Worm (Caenorhabditis elegans): ENCODE data around the gene W10D9.1.

Gene W10D9.1

DNA sequence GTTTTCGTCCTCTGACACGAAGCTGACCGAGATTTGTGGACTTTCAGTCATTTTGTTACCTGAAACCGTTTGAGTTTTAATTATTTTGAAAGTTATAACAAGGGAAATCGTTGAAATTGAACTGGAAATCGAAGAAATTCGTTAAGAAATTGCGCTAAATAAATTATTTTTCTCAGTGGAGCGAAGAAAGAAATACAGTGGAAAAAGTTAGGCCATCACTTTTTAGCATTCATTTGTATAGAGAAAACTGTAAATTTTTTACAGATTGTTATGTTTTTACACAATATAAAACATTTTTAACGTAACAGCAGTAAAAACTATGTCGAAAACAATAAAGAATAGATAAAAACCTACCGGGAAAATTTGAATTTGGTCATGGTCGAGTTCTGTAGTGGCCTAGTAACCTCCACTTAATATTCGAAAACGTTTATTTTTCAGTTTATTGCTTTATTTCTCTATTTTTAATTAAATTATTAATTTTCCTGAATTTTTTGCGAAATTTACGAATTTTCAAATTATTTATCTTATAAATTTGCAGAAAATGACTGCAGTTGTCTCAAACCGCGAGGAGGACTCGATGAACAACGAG, 29.7 kb downstream of the W10D9.1 start, which contains the start of the genes gldi-1 and prp-21:
Gene gldi-1, minus strand, starts transcription at position 51 of the 589 bp plus-strand sequence.
Gene prp-21, plus strand, starts transcription at position 539 of the 589 bp plus-strand sequence.
- TF ChIP-seq lin-13 (GFP tag; optimal IDR thresholded peaks at IDR 0.05) (peak; percentile 12), unc-55 (GFP tag; optimal IDR thresholded peaks at IDR 0.05) (peak; percentile 60), sma-9 (GFP tag; optimal IDR thresholded peaks at IDR 0.05) (no peak), sma-9 (tag; optimal IDR thresholded peaks at IDR 0.05) (no peak), lsy-2 (tag; optimal IDR thresholded peaks at IDR 0.05) (peak in 1 of 2 experiments; percentile 54), C34F6.9 (tag; optimal IDR thresholded peaks at IDR 0.05) (peak; percentile 65), crh-2 (tag; optimal IDR thresholded peaks at IDR 0.05) (peak; percentile 34), nhr-77 (tag; optimal IDR thresholded peaks at IDR 0.05) (no peak), gmeb-1 (tag; optimal IDR thresholded peaks at IDR 0.05) (peak; percentile 11), sem-4 (tag; optimal IDR thresholded peaks at IDR 0.05) (no peak), nhr-25 (tag; optimal IDR thresholded peaks at IDR 0.05) (no peak)

DNA sequence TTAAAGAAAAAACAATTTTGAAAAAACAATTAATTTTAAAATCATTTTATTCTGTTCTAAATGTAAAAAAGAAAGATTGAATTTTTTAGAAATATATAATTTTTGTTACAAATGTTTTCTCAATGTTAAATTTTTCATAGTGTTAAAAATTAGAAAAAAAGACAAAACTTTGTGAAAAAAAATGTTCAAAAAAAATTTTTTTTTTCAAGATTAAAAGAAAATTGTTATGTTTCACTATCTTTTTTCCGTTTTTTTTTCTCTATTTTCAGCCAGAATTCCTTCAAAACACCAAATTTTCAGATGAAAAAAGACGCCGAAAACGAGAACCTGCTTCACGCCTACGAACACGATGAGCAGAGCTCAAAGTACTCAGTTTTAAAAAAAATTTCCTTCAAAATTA, 40.4 kb downstream of the W10D9.1 start, which contains the start of gene sms-5:
Gene sms-5, plus strand, starts transcription at position 301 of the 400 bp plus-strand sequence.
- TF ChIP-seq nhr-10 (tag; optimal IDR thresholded peaks at IDR 0.05) = no peak
- TF ChIP-seq blmp-1 (tag; optimal IDR thresholded peaks at IDR 0.05; ENCODE audit: insufficient read depth) = no peak
- TF ChIP-seq R02D3.7 (tag; optimal IDR thresholded peaks at IDR 0.05) = no peak
- TF ChIP-seq snpc-4 (tag; optimal IDR thresholded peaks at IDR 0.05) = no peak
- TF ChIP-seq sem-4 (tag; optimal IDR thresholded peaks at IDR 0.05) = no peak
- no peak for TF ChIP-seq lin-39 (tag; optimal IDR thresholded peaks at IDR 0.05)
- no peak for TF ChIP-seq nhr-23 (tag; optimal IDR thresholded peaks at IDR 0.05)
- TF ChIP-seq gmeb-1 (tag; optimal IDR thresholded peaks at IDR 0.05) = no peak
- no peak for TF ChIP-seq nhr-21 (tag; optimal IDR thresholded peaks at IDR 0.05)
- TF ChIP-seq Y55F3AM.14 (GFP tag; optimal IDR thresholded peaks at IDR 0.05) = no peak
- TF ChIP-seq lin-13 (GFP tag; optimal IDR thresholded peaks at IDR 0.05) = no peak
- TF ChIP-seq ztf-1 (GFP tag; conservative IDR thresholded peaks at IDR 0.05) = no peak
- no peak for TF ChIP-seq ama-1 (optimal IDR thresholded peaks at IDR 0.05)
- no peak for TF ChIP-seq mab-5 (tag; optimal IDR thresholded peaks at IDR 0.05)
- TF ChIP-seq aly-2 (tag; optimal IDR thresholded peaks at IDR 0.05) = no peak
- no peak for TF ChIP-seq nhr-237 (tag; optimal IDR thresholded peaks at IDR 0.05)
- no peak for TF ChIP-seq unc-39 (tag; optimal IDR thresholded peaks at IDR 0.05)
- TF ChIP-seq skn-1 (tag; optimal IDR thresholded peaks at IDR 0.05) = no peak
- TF ChIP-seq nhr-12 (tag; optimal IDR thresholded peaks at IDR 0.05) = no peak
- TF ChIP-seq ztf-4 (tag; optimal IDR thresholded peaks at IDR 0.05) = no peak

DNA sequence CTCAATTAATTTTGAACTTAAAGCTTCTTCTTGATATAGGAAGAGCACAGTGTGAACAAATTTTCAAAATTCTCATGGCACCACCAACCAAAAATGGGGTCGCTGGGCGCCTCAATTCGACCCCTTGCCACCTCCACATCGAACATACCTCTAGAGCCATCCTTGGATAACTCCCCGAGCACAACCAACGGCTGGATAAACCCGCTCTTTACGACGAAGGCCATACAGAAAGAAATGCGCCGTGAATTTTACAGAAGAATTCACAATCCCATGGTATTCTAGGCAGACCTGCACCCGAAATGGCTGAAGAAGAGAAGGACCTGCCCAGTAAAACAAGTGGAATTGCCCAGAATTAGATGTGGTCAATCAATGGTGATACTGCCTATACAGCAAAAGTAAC, 47.9 kb downstream of the W10D9.1 start:
- TF ChIP-seq peb-1 (tag; optimal IDR thresholded peaks at IDR 0.05) (no peak), ama-1 (optimal IDR thresholded peaks at IDR 0.05) (no peak), ceh-82 (tag; optimal IDR thresholded peaks at IDR 0.05) (no peak), blmp-1 (tag; optimal IDR thresholded peaks at IDR 0.05; ENCODE audit: insufficient read depth) (no peak), R02D3.7 (tag; optimal IDR thresholded peaks at IDR 0.05) (no peak), nhr-12 (tag; optimal IDR thresholded peaks at IDR 0.05) (no peak), nhr-25 (tag; optimal IDR thresholded peaks at IDR 0.05) (no peak), lin-13 (GFP tag; optimal IDR thresholded peaks at IDR 0.05) (no peak), snpc-4 (tag; optimal IDR thresholded peaks at IDR 0.05) (no peak), nhr-23 (tag; optimal IDR thresholded peaks at IDR 0.05) (no peak), sma-9 (GFP tag; optimal IDR thresholded peaks at IDR 0.05) (no peak), sma-9 (tag; optimal IDR thresholded peaks at IDR 0.05) (no peak), mbf-1 (tag; optimal IDR thresholded peaks at IDR 0.05) (no peak), C34F6.9 (tag; optimal IDR thresholded peaks at IDR 0.05) (no peak), mab-5 (tag; optimal IDR thresholded peaks at IDR 0.05) (no peak), unc-39 (tag; optimal IDR thresholded peaks at IDR 0.05) (no peak)
